Fruit fly (Drosophila melanogaster) whole organism, embryonic: ENCODE measurements around the gene isoQC.

Experiments
- Ada2b ChIP-seq: fragments of 200-800 bp; sonication (Bioruptor generic); IDR thresholded peaks from 2 replicates; pipeline ENCODE4 v1.3.6; 2022; ENCODE audit warnings: missing biosample characterization, missing genetic modification characterization
- CG10209 ChIP-seq: fragments of 200-800 bp; sonication (Bioruptor generic); optimal IDR thresholded peaks from 3 replicates; lab custom pipeline; 2017; ENCODE audit warnings: missing biosample characterization, mild to moderate bottlenecking, missing genetic modification characterization, missing genetic modification reagents
- CG10274 ChIP-seq: fragments of 200-800 bp; sonication (Bioruptor generic); optimal IDR thresholded peaks from 3 replicates; lab custom pipeline; 2017; ENCODE audit warnings: missing biosample characterization, mild to moderate bottlenecking, missing genetic modification characterization
- CG11695 ChIP-seq: fragments of 200-800 bp; sonication (Bioruptor generic); IDR thresholded peaks from 3 replicates; pipeline ENCODE4 v1.3.6; 2022; ENCODE audit warnings: missing biosample characterization, missing genetic modification characterization
- CG15514 ChIP-seq: fragments of 200-800 bp; sonication (Bioruptor generic); optimal IDR thresholded peaks from 3 replicates; lab custom pipeline; 2017; ENCODE audit warnings: missing biosample characterization, missing genetic modification characterization, mild to moderate bottlenecking, moderate library complexity, missing genetic modification reagents
- CG15601 ChIP-seq: fragments of 200-800 bp; sonication (Bioruptor generic); optimal IDR thresholded peaks from 3 replicates; lab custom pipeline; 2019; ENCODE audit warnings: missing biosample characterization, mild to moderate bottlenecking, missing genetic modification characterization, moderate library complexity
- CG17829 ChIP-seq: fragments of 200-800 bp; optimal IDR thresholded peaks from 2 replicates; lab custom pipeline; 2019; ENCODE audit warnings: missing biosample characterization, mild to moderate bottlenecking, missing genetic modification characterization, moderate library complexity
- CG2120 ChIP-seq: fragments of 200-800 bp; sonication (Bioruptor generic); optimal IDR thresholded peaks from 3 replicates; lab custom pipeline; 2016; ENCODE audit warnings: missing biosample characterization, missing genetic modification characterization
- CG2889 ChIP-seq: fragments of 200-800 bp; sonication (Bioruptor generic); IDR thresholded peaks from 3 replicates; pipeline ENCODE4 v1.3.6; 2022; ENCODE audit warnings: missing biosample characterization, missing genetic modification characterization
- CG4820 ChIP-seq: fragments of 200-800 bp; sonication (Bioruptor generic); optimal IDR thresholded peaks from 3 replicates; lab custom pipeline; 2016; ENCODE audit warnings: missing biosample characterization, missing genetic modification characterization
- CG6683 ChIP-seq: fragments of 200-800 bp; sonication (Bioruptor generic); optimal IDR thresholded peaks from 2 replicates; lab custom pipeline; 2017; ENCODE audit warnings: missing biosample characterization, mild to moderate bottlenecking, missing genetic modification characterization, missing genetic modification reagents
- CG6765 ChIP-seq: fragments of 200-800 bp; sonication (Bioruptor generic); optimal IDR thresholded peaks from 3 replicates; lab custom pipeline; 2017; ENCODE audit warnings: missing biosample characterization, mild to moderate bottlenecking, missing genetic modification characterization
- CG6813 ChIP-seq: fragments of 200-800 bp; sonication (Bioruptor generic); optimal IDR thresholded peaks from 2 replicates; lab custom pipeline; 2017; ENCODE audit warnings: missing biosample characterization, missing genetic modification characterization, mild to moderate bottlenecking, moderate library complexity, missing genetic modification reagents
- CG7372 ChIP-seq: fragments of 200-800 bp; sonication (Bioruptor generic); IDR thresholded peaks from 2 replicates; pipeline ENCODE4 v1.3.6; 2022; ENCODE audit warnings: missing biosample characterization, missing genetic modification characterization
- Chrac-16 ChIP-seq: fragments of 200-800 bp; sonication (Bioruptor generic); optimal IDR thresholded peaks from 3 replicates; lab custom pipeline; 2016; ENCODE audit warnings: missing biosample characterization, missing genetic modification characterization
- Dad ChIP-seq: fragments of 200-800 bp; sonication (Bioruptor generic); optimal IDR thresholded peaks from 3 replicates; lab custom pipeline; 2016; ENCODE audit warnings: missing biosample characterization, missing genetic modification characterization
- Dfd ChIP-seq, 2 experiments: fragments of >200 bp; optimal IDR thresholded peaks; 2 replicates each; lab custom pipeline; 2017; ENCODE audit warnings: missing biosample characterization in 2 of 2, missing genetic modification characterization in 2 of 2
- Dll ChIP-seq: fragments of 200-800 bp; sonication (Bioruptor generic); IDR thresholded peaks from 4 replicates; pipeline ENCODE4 v1.3.6; 2022; ENCODE audit warnings: missing biosample characterization, missing genetic modification characterization; ENCODE audit not compliant: partially characterized antibody
- ERR ChIP-seq: fragments of 200-800 bp; sonication (Bioruptor generic); optimal IDR thresholded peaks from 2 replicates; lab custom pipeline; 2016; ENCODE audit warnings: missing biosample characterization, missing genetic modification characterization
- Fer1 ChIP-seq: fragments of 200-800 bp; sonication (Bioruptor generic); optimal IDR thresholded peaks from 2 replicates; lab custom pipeline; 2017; ENCODE audit warnings: missing biosample characterization, mild to moderate bottlenecking, missing genetic modification characterization
- HmgD ChIP-seq: fragments of 200-800 bp; sonication (Bioruptor generic); optimal IDR thresholded peaks from 3 replicates; lab custom pipeline; 2016; ENCODE audit warnings: missing biosample characterization, missing genetic modification characterization
- Hmr ChIP-seq: fragments of 200-800 bp; sonication (Bioruptor generic); optimal IDR thresholded peaks from 3 replicates; lab custom pipeline; 2017; ENCODE audit warnings: mild to moderate bottlenecking, missing biosample characterization, missing genetic modification reagents, missing genetic modification characterization
- Hr51 ChIP-seq, 2 experiments: fragments of 200-800 bp; sonication (Bioruptor generic); optimal IDR thresholded peaks; 2 replicates in 1 of 2; 3 replicates in 1 of 2; lab custom pipeline; 2016 to 2018; ENCODE audit warnings: missing biosample characterization in 2 of 2, missing genetic modification characterization in 2 of 2, mild to moderate bottlenecking in 1 of 2, moderate library complexity in 1 of 2
- Hsf ChIP-seq: fragments of 200-800 bp; sonication (Bioruptor generic); optimal IDR thresholded peaks from 3 replicates; lab custom pipeline; 2016; ENCODE audit warnings: missing biosample characterization, missing genetic modification characterization
- Meics ChIP-seq: fragments of 200-800 bp; sonication (Bioruptor generic); optimal IDR thresholded peaks from 2 replicates; lab custom pipeline; 2017; ENCODE audit warnings: missing biosample characterization, mild to moderate bottlenecking, missing genetic modification characterization
- NFAT ChIP-seq: fragments of 200-800 bp; sonication (Bioruptor generic); IDR thresholded peaks from 2 replicates; pipeline ENCODE4 v1.3.6; 2022; ENCODE audit warnings: missing biosample characterization, missing genetic modification characterization
- NK7.1 ChIP-seq: fragments of 200-800 bp; sonication (Bioruptor generic); optimal IDR thresholded peaks from 3 replicates; lab custom pipeline; 2016; ENCODE audit warnings: missing biosample characterization, missing genetic modification characterization
- Ptx1 ChIP-seq: fragments of 200-800 bp; sonication (Bioruptor generic); IDR thresholded peaks from 2 replicates; pipeline ENCODE4 v1.3.6; 2022; ENCODE audit warnings: missing biosample characterization, missing genetic modification characterization
- Six4 ChIP-seq: fragments of 200-800 bp; sonication (Bioruptor generic); optimal IDR thresholded peaks from 2 replicates; lab custom pipeline; 2016; ENCODE audit warnings: missing biosample characterization, missing genetic modification characterization
- Tbp ChIP-seq: fragments of >200 bp; optimal IDR thresholded peaks from 2 replicates; lab custom pipeline; 2018; ENCODE audit warnings: missing biosample characterization, missing genetic modification characterization
- Usf ChIP-seq: fragments of 200-800 bp; sonication (Bioruptor generic); optimal IDR thresholded peaks from 2 replicates; lab custom pipeline; 2017; ENCODE audit warnings: missing genotype, missing biosample characterization, missing genetic modification characterization
- ara ChIP-seq: fragments of 200-800 bp; sonication (Bioruptor generic); IDR thresholded peaks from 2 replicates; pipeline ENCODE4 v1.3.6; 2022; ENCODE audit warnings: missing biosample characterization, missing genetic modification characterization
- ash1 ChIP-seq: fragments of 200-800 bp; sonication (Bioruptor generic); optimal IDR thresholded peaks from 2 replicates; lab custom pipeline; 2018; ENCODE audit warnings: missing biosample characterization, mild to moderate bottlenecking, missing genetic modification characterization
- az2 ChIP-seq: fragments of 200-800 bp; sonication (Bioruptor generic); optimal IDR thresholded peaks from 3 replicates; lab custom pipeline; 2016; ENCODE audit warnings: missing biosample characterization, missing genetic modification characterization
- bigmax ChIP-seq: fragments of 200-800 bp; sonication (Bioruptor generic); optimal IDR thresholded peaks from 2 replicates; lab custom pipeline; 2018; ENCODE audit warnings: missing biosample characterization, mild to moderate bottlenecking, missing genetic modification characterization
- br ChIP-seq: fragments of >200 bp; optimal IDR thresholded peaks from 2 replicates; lab custom pipeline; 2017
- btn ChIP-seq: fragments of 200-800 bp; sonication (Bioruptor generic); optimal IDR thresholded peaks from 2 replicates; lab custom pipeline; 2016; ENCODE audit warnings: missing biosample characterization, missing genetic modification characterization
- ci ChIP-seq: fragments of 200-800 bp; sonication (Bioruptor generic); IDR thresholded peaks from 3 replicates; pipeline ENCODE4 v1.3.6; 2022; ENCODE audit warnings: missing biosample characterization, missing genetic modification characterization
- jumu ChIP-seq: fragments of 200-800 bp; sonication (Bioruptor generic); optimal IDR thresholded peaks from 3 replicates; lab custom pipeline; 2016; ENCODE audit warnings: missing biosample characterization, missing genetic modification characterization
- lab ChIP-seq: fragments of 200-800 bp; sonication (Bioruptor generic); optimal IDR thresholded peaks from 3 replicates; lab custom pipeline; 2017; ENCODE audit warnings: missing biosample characterization, missing genetic modification characterization, mild to moderate bottlenecking, moderate library complexity, missing genetic modification reagents
- nom ChIP-seq: fragments of 200-800 bp; sonication (Bioruptor generic); optimal IDR thresholded peaks from 2 replicates; lab custom pipeline; 2017; ENCODE audit warnings: missing biosample characterization, missing genetic modification characterization, mild to moderate bottlenecking, moderate library complexity, missing genetic modification reagents
- org-1 ChIP-seq: fragments of 200-800 bp; sonication (Bioruptor generic); optimal IDR thresholded peaks from 2 replicates; lab custom pipeline; 2017; ENCODE audit warnings: missing biosample characterization, missing genetic modification characterization
- p53 ChIP-seq: fragments of 200-800 bp; sonication (Bioruptor generic); optimal IDR thresholded peaks from 2 replicates; lab custom pipeline; 2016; ENCODE audit warnings: missing biosample characterization, missing genetic modification characterization
- pho ChIP-seq: fragments of 200-800 bp; sonication (Bioruptor generic); optimal IDR thresholded peaks from 2 replicates; lab custom pipeline; 2016; ENCODE audit warnings: missing biosample characterization, missing genetic modification characterization
- run ChIP-seq: fragments of 200-800 bp; sonication (Bioruptor generic); optimal IDR thresholded peaks from 3 replicates; lab custom pipeline; 2018; ENCODE audit warnings: missing biosample characterization, mild to moderate bottlenecking, missing genetic modification characterization
- sima ChIP-seq: fragments of 200-800 bp; sonication (Bioruptor generic); optimal IDR thresholded peaks from 2 replicates; lab custom pipeline; 2016; ENCODE audit warnings: missing biosample characterization, missing genetic modification characterization
- slou ChIP-seq: fragments of 200-800 bp; sonication (Bioruptor generic); optimal IDR thresholded peaks from 3 replicates; lab custom pipeline; 2016; ENCODE audit warnings: missing biosample characterization, missing genetic modification characterization
- sna ChIP-seq: fragments of 200-800 bp; sonication (Bioruptor generic); IDR thresholded peaks from 2 replicates; pipeline ENCODE4 v1.3.6; 2022; ENCODE audit warnings: missing biosample characterization, missing genetic modification characterization; ENCODE audit not compliant: partially characterized antibody
- ttk ChIP-seq: fragments of 200-800 bp; sonication (Bioruptor generic); IDR thresholded peaks from 2 replicates; pipeline ENCODE4 v2.1.2; 2022; ENCODE audit warnings: missing biosample characterization, missing genetic modification characterization
- unc-4 ChIP-seq: fragments of 200-800 bp; sonication (Bioruptor generic); IDR thresholded peaks from 2 replicates; pipeline ENCODE4 v1.3.6; 2022; ENCODE audit warnings: missing biosample characterization, missing genetic modification characterization; ENCODE audit not compliant: partially characterized antibody
- usp ChIP-seq: fragments of >200 bp; optimal IDR thresholded peaks from 2 replicates; lab custom pipeline; 2017; ENCODE audit warnings: missing biosample characterization, missing genetic modification characterization
- vfl ChIP-seq: fragments of 200-800 bp; sonication (Bioruptor generic); optimal IDR thresholded peaks from 2 replicates; lab custom pipeline; 2016; ENCODE audit warnings: missing biosample characterization, missing genetic modification characterization
- vnd ChIP-seq: fragments of 200-800 bp; sonication (Bioruptor generic); IDR thresholded peaks from 3 replicates; pipeline ENCODE4 v1.3.6; 2022; ENCODE audit warnings: missing biosample characterization, missing genetic modification characterization; ENCODE audit not compliant: partially characterized antibody

isoQC gene

DNA sequence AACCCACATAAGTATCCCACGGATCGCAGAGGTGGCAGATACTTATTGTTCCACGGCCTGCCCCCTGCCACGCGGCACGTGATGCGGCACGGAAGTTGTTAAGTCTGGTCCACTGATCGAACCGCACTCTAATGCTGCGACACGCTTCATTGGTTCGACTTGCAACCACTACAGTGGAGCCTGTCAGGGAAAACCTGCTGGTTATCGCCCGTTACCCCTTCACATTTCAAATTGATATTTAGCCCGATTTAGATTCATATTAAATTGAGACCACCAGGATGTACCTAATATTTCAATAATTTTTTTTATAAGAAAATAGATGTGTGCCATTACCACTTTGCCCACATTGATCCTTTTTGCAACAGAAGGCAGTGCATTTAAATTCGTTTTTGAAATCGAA, 26.9 kb upstream of the isoQC start (continued):
- TF ChIP-seq usp (GFP tag; lab: Kevin White, UChicago) (no peak), ci (GFP tag; lab: Robert Waterston, UW) (no peak), CG15514 (GFP tag; lab: Kevin White, UChicago) (no peak), CG17829 (tag; lab: Kevin White, UChicago) (no peak), Usf (GFP tag; lab: Kevin White, UChicago) (no peak), Dad (GFP tag; lab: Kevin White, UChicago) (no peak), Meics (no peak), jumu (GFP tag; lab: Kevin White, UChicago) (no peak), p53 (GFP tag; lab: Kevin White, UChicago) (no peak), Ptx1 (GFP tag; lab: Robert Waterston, UW) (0 out of 2 replicates have a peak, but pooled peaks have one; percentile 23), ttk (no peak), Hr51 (GFP tag; optimal IDR thresholded peaks at IDR 0.05; lab: Kevin White, UChicago) (no peak), HmgD (no peak), Fer1 (no peak), CG11695 (GFP tag; lab: Robert Waterston, UW) (no peak), run (tag; lab: Kevin White, UChicago) (no peak), CG7372 (GFP tag; lab: Robert Waterston, UW) (no peak), CG10209 (GFP tag; lab: Kevin White, UChicago) (no peak), CG6813 (no peak), CG4820 (no peak), sima (no peak), NK7.1 (GFP tag; lab: Kevin White, UChicago) (no peak), CG2889 (GFP tag; lab: Robert Waterston, UW) (no peak), NFAT (GFP tag; lab: Robert Waterston, UW) (no peak), CG10274 (GFP tag; lab: Kevin White, UChicago) (no peak), vfl (GFP tag; lab: Kevin White, UChicago) (no peak), pho (GFP tag; lab: Kevin White, UChicago) (no peak), unc-4 (GFP tag; lab: Robert Waterston, UW) (no peak), Ada2b (no peak), CG6765 (no peak), az2 (peak; percentile 28), nom (GFP tag; lab: Kevin White, UChicago) (no peak), CG15601 (tag; lab: Kevin White, UChicago) (no peak), Dfd (GFP tag; optimal IDR thresholded peaks at IDR 0.05; lab: Kevin White, UChicago) (no peak), Chrac-16 (GFP tag; lab: Kevin White, UChicago) (no peak), vnd (GFP tag; lab: Robert Waterston, UW) (no peak), ERR (GFP tag; lab: Kevin White, UChicago) (no peak), btn (no peak), CG6683 (GFP tag; lab: Kevin White, UChicago) (no peak), ara (GFP tag; lab: Robert Waterston, UW) (0 out of 2 replicates have a peak, but pooled peaks have one; percentile 23), Dll (GFP tag; lab: Robert Waterston, UW) (no peak), ash1 (no peak), bigmax (GFP tag; lab: Kevin White, UChicago) (no peak), br (lab: Kevin White, UChicago) (no peak), Hsf (GFP tag; lab: Kevin White, UChicago) (peak; percentile 9), Hmr (GFP tag; lab: Kevin White, UChicago) (no peak), org-1 (GFP tag; lab: Kevin White, UChicago) (no peak), lab (GFP tag; lab: Kevin White, UChicago) (no peak), Six4 (GFP tag; lab: Kevin White, UChicago) (no peak), CG2120 (no peak), sna (GFP tag; lab: Robert Waterston, UW) (no peak), slou (GFP tag; lab: Kevin White, UChicago) (no peak), Tbp (no peak)
